Worm (Caenorhabditis elegans) whole organism, mixed stage, embryonic: ENCODE results near the gene atg-16.1.

Experiments
- bed-3 ChIP-seq: fragments of 200-800 bp; sonication (Bioruptor generic); optimal IDR thresholded peaks from 3 replicates; lab custom pipeline; 2018; ENCODE audit warnings: mild to moderate bottlenecking, missing genetic modification characterization, moderate library complexity, missing compliant biosample characterization
- blmp-1 ChIP-seq: fragments of 150-350 bp; optimal IDR thresholded peaks from 2 replicates; lab custom pipeline; 2014; ENCODE audit warnings: missing biosample characterization, missing genetic modification characterization
- lin-13 ChIP-seq: fragments of 150-350 bp; optimal IDR thresholded peaks from 2 replicates; lab custom pipeline; 2014; ENCODE audit warnings: missing biosample characterization, missing genetic modification characterization
- mab-5 ChIP-seq: fragments of 150-350 bp; optimal IDR thresholded peaks from 2 replicates; lab custom pipeline; 2014; ENCODE audit warnings: missing biosample characterization, missing genetic modification characterization
- nhr-12 ChIP-seq: fragments of 150-350 bp; optimal IDR thresholded peaks from 2 replicates; lab custom pipeline; 2014; ENCODE audit warnings: missing biosample characterization, missing genetic modification characterization
- nhr-237 ChIP-seq: fragments of 150-350 bp; optimal IDR thresholded peaks from 2 replicates; lab custom pipeline; 2014; ENCODE audit warnings: missing biosample characterization, missing genetic modification characterization
- nhr-28 ChIP-seq: fragments of 150-350 bp; optimal IDR thresholded peaks from 2 replicates; lab custom pipeline; 2014; ENCODE audit warnings: missing biosample characterization, missing genetic modification characterization
- pha-4 ChIP-seq: fragments of 150-350 bp; optimal IDR thresholded peaks from 2 replicates; lab custom pipeline; 2018; ENCODE audit warnings: missing biosample characterization, missing genetic modification reagents, missing genetic modification characterization
- snpc-4 ChIP-seq: fragments of 150-350 bp; optimal IDR thresholded peaks from 2 replicates; lab custom pipeline; 2014; ENCODE audit warnings: missing biosample characterization, missing genetic modification characterization
- unc-39 ChIP-seq: fragments of 150-350 bp; optimal IDR thresholded peaks from 2 replicates; lab custom pipeline; 2014; ENCODE audit warnings: missing biosample characterization, missing genetic modification characterization

- TF ChIP-seq nhr-12 (tag; lab: Kevin White, UChicago) (no peak), snpc-4 (no peak), nhr-237 (tag; lab: Kevin White, UChicago) (no peak), pha-4 (no peak), mab-5 (tag; lab: Kevin White, UChicago) (no peak), bed-3 (no peak), unc-39 (tag; lab: Kevin White, UChicago) (no peak), lin-13 (no peak), blmp-1 (tag; lab: Kevin White, UChicago) (no peak), nhr-28 (tag; lab: Kevin White, UChicago) (no peak)
Observed at ce11 chrX:4507122-4507681, 44.9 kb upstream of the atg-16.1 start.
